Worm (Caenorhabditis elegans) whole organism, late embryonic: Measurements from ENCODE around the gene T19C3.3.

Experiments
- C38D4.7 ChIP-seq: fragments of 200-800 bp; sonication (Bioruptor generic); optimal IDR thresholded peaks from 2 replicates; lab custom pipeline; 2018; ENCODE audit warnings: mild to moderate bottlenecking, missing genetic modification characterization, moderate library complexity, missing compliant biosample characterization
- F13H6.1 ChIP-seq: sonication (generic microtip); optimal IDR thresholded peaks from 2 replicates; lab custom pipeline; 2016; ENCODE audit warnings: missing genetic modification characterization, missing compliant biosample characterization
- K02D7.2 ChIP-seq: sonication (generic microtip); optimal IDR thresholded peaks from 2 replicates; lab custom pipeline; 2017; ENCODE audit warnings: mild to moderate bottlenecking, missing genetic modification characterization, missing compliant biosample characterization
- T23F11.4 ChIP-seq: fragments of 200-800 bp; sonication (Bioruptor generic); optimal IDR thresholded peaks from 2 replicates; lab custom pipeline; 2018; ENCODE audit warnings: mild to moderate bottlenecking, missing genetic modification characterization, missing compliant biosample characterization
- ceh-18 ChIP-seq: sonication (generic microtip); optimal IDR thresholded peaks from 2 replicates; lab custom pipeline; 2016; ENCODE audit warnings: missing genetic modification characterization, missing compliant biosample characterization
- ceh-19 ChIP-seq: fragments of 200-800 bp; sonication (Bioruptor generic); optimal IDR thresholded peaks from 2 replicates; lab custom pipeline; 2018; ENCODE audit warnings: mild to moderate bottlenecking, missing genetic modification characterization, missing compliant biosample characterization
- ceh-2 ChIP-seq: sonication (generic microtip); optimal IDR thresholded peaks from 2 replicates; lab custom pipeline; 2016; ENCODE audit warnings: missing genotype, missing genetic modification characterization, missing compliant biosample characterization
- ceh-31 ChIP-seq: sonication (generic microtip); optimal IDR thresholded peaks from 2 replicates; lab custom pipeline; 2016; ENCODE audit warnings: missing genetic modification characterization, missing compliant biosample characterization
- ceh-34 ChIP-seq: sonication (generic microtip); optimal IDR thresholded peaks from 2 replicates; lab custom pipeline; 2016; ENCODE audit warnings: mild to moderate bottlenecking, missing genetic modification characterization, missing compliant biosample characterization
- ceh-48 ChIP-seq: sonication (generic microtip); optimal IDR thresholded peaks from 2 replicates; lab custom pipeline; 2016; ENCODE audit warnings: missing genetic modification characterization, inconsistent platforms, missing compliant biosample characterization
- ceh-6 ChIP-seq: fragments of 200-800 bp; sonication (Bioruptor generic); optimal IDR thresholded peaks from 2 replicates; lab custom pipeline; 2018; ENCODE audit warnings: mild to moderate bottlenecking, missing genetic modification characterization, missing compliant biosample characterization
- che-1 ChIP-seq: sonication (generic microtip); optimal IDR thresholded peaks from 2 replicates; lab custom pipeline; 2016; ENCODE audit warnings: mild to moderate bottlenecking, missing genetic modification characterization, missing compliant biosample characterization
- dve-1 ChIP-seq: sonication (generic microtip); optimal IDR thresholded peaks from 2 replicates; lab custom pipeline; 2017; ENCODE audit warnings: antibody characterized with exemption, mild to moderate bottlenecking, missing genetic modification characterization, missing compliant biosample characterization
- elt-4 ChIP-seq: sonication (generic microtip); optimal IDR thresholded peaks from 2 replicates; lab custom pipeline; 2016; ENCODE audit warnings: missing genetic modification characterization, missing compliant biosample characterization
- ets-4 ChIP-seq: sonication (generic microtip); optimal IDR thresholded peaks from 2 replicates; lab custom pipeline; 2016; ENCODE audit warnings: missing genetic modification characterization, missing compliant biosample characterization
- eyg-1 ChIP-seq: sonication (generic microtip); optimal IDR thresholded peaks from 2 replicates; lab custom pipeline; 2016; ENCODE audit warnings: missing genotype, missing genetic modification characterization, missing compliant biosample characterization
- hlh-13 ChIP-seq: fragments of 200-800 bp; sonication (Bioruptor generic); optimal IDR thresholded peaks from 2 replicates; lab custom pipeline; 2018; ENCODE audit warnings: mild to moderate bottlenecking, missing genetic modification characterization, missing compliant biosample characterization
- hlh-15 ChIP-seq: sonication (generic microtip); optimal IDR thresholded peaks from 2 replicates; lab custom pipeline; 2016; ENCODE audit warnings: missing genetic modification characterization, missing compliant biosample characterization
- hlh-30 ChIP-seq: sonication (generic microtip); optimal IDR thresholded peaks from 2 replicates; lab custom pipeline; 2017; ENCODE audit warnings: antibody characterized with exemption, missing genetic modification characterization, missing compliant biosample characterization; ENCODE audit not compliant: insufficient read depth
- hlh-6 ChIP-seq: sonication (generic microtip); optimal IDR thresholded peaks from 2 replicates; lab custom pipeline; 2016; ENCODE audit warnings: missing genotype, missing genetic modification characterization, missing compliant biosample characterization
- hlh-8 ChIP-seq: sonication (generic microtip); optimal IDR thresholded peaks from 2 replicates; lab custom pipeline; 2016; ENCODE audit warnings: missing genotype, missing genetic modification characterization, missing compliant biosample characterization
- lin-11 ChIP-seq: fragments of 200-800 bp; sonication (Bioruptor generic); optimal IDR thresholded peaks from 2 replicates; lab custom pipeline; 2018; ENCODE audit warnings: mild to moderate bottlenecking, missing genetic modification characterization, missing compliant biosample characterization
- nfya-1 ChIP-seq: sonication (generic microtip); optimal IDR thresholded peaks from 2 replicates; lab custom pipeline; 2017; ENCODE audit warnings: missing genetic modification characterization, mild to moderate bottlenecking, missing compliant biosample characterization, antibody characterized with exemption, moderate library complexity
- nhr-232 ChIP-seq: sonication (generic microtip); optimal IDR thresholded peaks from 2 replicates; lab custom pipeline; 2016; ENCODE audit warnings: missing genetic modification characterization, missing compliant biosample characterization
- odd-2 ChIP-seq: sonication (generic microtip); optimal IDR thresholded peaks from 2 replicates; lab custom pipeline; 2017; ENCODE audit warnings: antibody characterized with exemption, mild to moderate bottlenecking, missing genetic modification characterization, missing compliant biosample characterization
- pag-3 ChIP-seq: sonication (generic microtip); optimal IDR thresholded peaks from 2 replicates; lab custom pipeline; 2016; ENCODE audit warnings: missing compliant biosample characterization, missing genetic modification characterization, borderline replicate concordance
- pat-9 ChIP-seq: fragments of 200-800 bp; sonication (Bioruptor generic); optimal IDR thresholded peaks from 2 replicates; lab custom pipeline; 2018; ENCODE audit warnings: mild to moderate bottlenecking, missing genetic modification characterization, moderate library complexity, missing compliant biosample characterization
- pax-1 ChIP-seq: fragments of 150-350 bp; optimal IDR thresholded peaks from 2 replicates; lab custom pipeline; 2014; ENCODE audit warnings: missing biosample characterization, missing genetic modification characterization
- pha-2 ChIP-seq: sonication (generic microtip); optimal IDR thresholded peaks from 2 replicates; lab custom pipeline; 2017; ENCODE audit warnings: mild to moderate bottlenecking, missing genetic modification characterization, missing compliant biosample characterization
- pha-4 ChIP-seq: fragments of 150-350 bp; optimal IDR thresholded peaks from 2 replicates; lab custom pipeline; 2018; ENCODE audit warnings: missing biosample characterization, missing genetic modification reagents, missing genetic modification characterization
- pqm-1 ChIP-seq: sonication (generic microtip); optimal IDR thresholded peaks from 2 replicates; lab custom pipeline; 2016; ENCODE audit warnings: missing genetic modification characterization, missing compliant biosample characterization
- ref-2 ChIP-seq: sonication (generic microtip); optimal IDR thresholded peaks from 2 replicates; lab custom pipeline; 2016; ENCODE audit warnings: missing genetic modification characterization, missing compliant biosample characterization
- rnt-1 ChIP-seq: sonication (generic microtip); optimal IDR thresholded peaks from 2 replicates; lab custom pipeline; 2016; ENCODE audit warnings: missing genetic modification characterization, missing compliant biosample characterization
- sox-2 ChIP-seq: fragments of 200-800 bp; sonication (Bioruptor generic); IDR thresholded peaks from 2 replicates; pipeline ENCODE4 v1.3.6; 2022; ENCODE audit warnings: missing genetic modification reagents, missing genetic modification characterization, missing compliant biosample characterization
- tbx-2 ChIP-seq: sonication (generic microtip); optimal IDR thresholded peaks from 2 replicates; lab custom pipeline; 2016; ENCODE audit warnings: missing genetic modification characterization, missing compliant biosample characterization
- tbx-7 ChIP-seq: sonication (generic microtip); optimal IDR thresholded peaks from 2 replicates; lab custom pipeline; 2016; ENCODE audit warnings: missing genotype, missing genetic modification characterization, missing compliant biosample characterization
- unc-42 ChIP-seq: sonication (generic microtip); optimal IDR thresholded peaks from 2 replicates; lab custom pipeline; 2016; ENCODE audit warnings: missing genotype, missing genetic modification characterization, missing compliant biosample characterization
- ztf-16 ChIP-seq: sonication (generic microtip); optimal IDR thresholded peaks from 2 replicates; lab custom pipeline; 2017; ENCODE audit warnings: missing genetic modification characterization, missing compliant biosample characterization

The T19C3.3 gene

DNA sequence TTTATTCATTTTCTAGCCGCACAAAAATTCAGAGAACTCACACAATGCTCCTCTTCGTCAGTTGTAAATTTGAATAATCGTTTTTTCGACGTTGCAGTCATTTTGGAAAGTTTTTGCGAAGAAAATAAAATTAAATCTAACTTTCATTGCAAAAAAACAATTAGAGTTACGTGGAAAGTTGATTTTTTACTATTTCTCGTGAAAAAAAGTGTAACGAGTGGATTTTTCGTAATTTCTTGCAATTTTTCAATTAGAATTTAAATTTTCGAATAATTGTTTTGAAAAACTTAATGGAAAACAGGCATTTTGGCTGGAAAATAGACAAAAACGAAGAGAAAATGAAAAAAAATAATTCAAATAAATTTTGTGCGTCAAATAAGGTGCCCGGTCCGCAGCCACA, 15.7 kb downstream of the T19C3.3 start, which contains the start of gene Y55B1AR.2:
Gene Y55B1AR.2 (minus strand): TSS at position 101 of the 400 bp plus-strand sequence.
- TF ChIP-seq K02D7.2 (tag; lab: Kevin White, UChicago) (no peak), che-1 (tag; lab: Kevin White, UChicago) (no peak), sox-2 (GFP tag; lab: Robert Waterston, UW) (no peak), ceh-2 (no peak), dve-1 (tag; lab: Kevin White, UChicago) (no peak), hlh-8 (tag; lab: Kevin White, UChicago) (no peak), pqm-1 (tag; lab: Kevin White, UChicago) (no peak), elt-4 (no peak), pat-9 (tag; lab: Kevin White, UChicago) (no peak), ceh-19 (GFP tag; lab: Kevin White, UChicago) (no peak), pha-2 (tag; lab: Kevin White, UChicago) (no peak), nhr-232 (tag; lab: Kevin White, UChicago) (no peak), hlh-30 (tag; lab: Kevin White, UChicago) (no peak), T23F11.4 (no peak), tbx-2 (tag; lab: Kevin White, UChicago) (no peak), tbx-7 (no peak), ztf-16 (tag; lab: Kevin White, UChicago) (no peak), pha-4 (tag; lab: Kevin White, UChicago) (no peak), pax-1 (tag; lab: Kevin White, UChicago) (no peak), pag-3 (tag; lab: Kevin White, UChicago) (no peak)

DNA sequence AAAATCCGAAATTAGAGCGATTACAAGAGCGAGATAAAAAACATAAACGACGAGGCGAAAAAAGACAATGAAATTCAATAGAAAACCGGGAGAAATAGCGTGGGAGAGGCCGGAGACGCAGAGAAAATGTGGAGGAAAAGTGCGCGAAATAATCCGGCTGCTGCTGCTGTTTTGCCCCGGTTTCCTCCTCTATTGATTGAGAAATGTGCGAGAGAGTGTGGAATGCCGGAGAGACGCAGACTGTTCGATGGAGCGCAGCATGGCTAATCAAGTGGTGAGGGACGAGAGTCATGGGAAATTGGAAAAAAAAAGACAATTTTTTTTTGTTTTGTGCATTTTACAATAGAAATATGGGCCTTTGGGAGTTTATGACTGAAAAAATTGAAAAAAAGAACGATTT, 16.2 kb downstream of the T19C3.3 start:
- TF ChIP-seq ceh-31 (tag; lab: Kevin White, UChicago), result peak; percentile 59
- TF ChIP-seq ets-4 (tag; lab: Kevin White, UChicago), result peak; percentile 18
- no peak for TF ChIP-seq ceh-6
- TF ChIP-seq eyg-1 (tag; lab: Kevin White, UChicago), result peak; percentile 22
- TF ChIP-seq rnt-1 (tag; lab: Kevin White, UChicago), result peak; percentile 32
- TF ChIP-seq F13H6.1 (tag; lab: Kevin White, UChicago), result no peak
- no peak for TF ChIP-seq odd-2
- no peak for TF ChIP-seq C38D4.7 (GFP tag; lab: Kevin White, UChicago)
- peak; percentile 60 for TF ChIP-seq ceh-18 (tag; lab: Kevin White, UChicago)
- TF ChIP-seq ceh-48 (tag; lab: Kevin White, UChicago), result peak; percentile 78
- TF ChIP-seq ceh-34 (tag; lab: Kevin White, UChicago), result peak; percentile 50
- peak; percentile 60 for TF ChIP-seq tbx-2 (tag; lab: Kevin White, UChicago)
- TF ChIP-seq ref-2 (tag; lab: Kevin White, UChicago), result peak; percentile 40
- no peak for TF ChIP-seq ztf-16 (tag; lab: Kevin White, UChicago)
- TF ChIP-seq hlh-13 (GFP tag; lab: Kevin White, UChicago), result no peak
- TF ChIP-seq nfya-1 (tag; lab: Kevin White, UChicago), result peak; percentile 63
- no peak for TF ChIP-seq pha-4 (tag; lab: Kevin White, UChicago)
- no peak for TF ChIP-seq lin-11 (tag; lab: Kevin White, UChicago)
- TF ChIP-seq hlh-30 (tag; lab: Kevin White, UChicago), result peak; percentile 42
- peak; percentile 96 for TF ChIP-seq unc-42 (tag; lab: Kevin White, UChicago)
- no peak for TF ChIP-seq hlh-6
- no peak for TF ChIP-seq hlh-15 (tag; lab: Kevin White, UChicago)
- TF ChIP-seq, all 69 proteins: peak for 12

DNA sequence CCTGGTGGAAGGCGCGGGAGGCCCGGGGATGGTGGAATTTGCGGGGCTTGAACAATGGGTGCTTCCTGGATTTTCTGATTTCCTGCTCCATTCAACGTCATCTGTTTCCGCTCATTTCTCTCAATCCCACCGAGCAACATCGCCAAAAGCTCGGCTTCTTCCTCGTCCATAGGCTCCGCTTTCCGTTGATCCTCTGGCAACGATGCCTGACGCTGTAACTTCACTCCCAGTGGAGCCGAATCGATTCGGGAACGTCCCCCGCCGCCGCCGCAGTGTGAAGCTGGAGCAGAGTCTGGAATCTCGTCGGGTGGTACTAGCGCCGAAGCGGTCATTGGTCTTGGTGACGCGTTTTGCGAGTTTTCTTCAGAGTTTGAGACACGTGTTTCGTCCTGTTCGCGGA, 18.9 kb downstream of the T19C3.3 start:
- TF ChIP-seq ref-2 (tag; lab: Kevin White, UChicago), result no peak
